Worm (Caenorhabditis elegans): ENCODE measurements around the gene W02H5.8.

- TF ChIP-seq him-1 (tag; optimal IDR thresholded peaks at IDR 0.05) (no peak), dao-5 (tag; optimal IDR thresholded peaks at IDR 0.05) (no peak), W03F9.2 (tag; optimal IDR thresholded peaks at IDR 0.05) (no peak)
Observed at ce11 chrV:2675692-2676091, 23.2 kb upstream of the W02H5.8 start.

All from whole organism, L4/young adult.